Worm (Caenorhabditis elegans): Measurements from ENCODE around the gene T19H5.6.

DNA sequence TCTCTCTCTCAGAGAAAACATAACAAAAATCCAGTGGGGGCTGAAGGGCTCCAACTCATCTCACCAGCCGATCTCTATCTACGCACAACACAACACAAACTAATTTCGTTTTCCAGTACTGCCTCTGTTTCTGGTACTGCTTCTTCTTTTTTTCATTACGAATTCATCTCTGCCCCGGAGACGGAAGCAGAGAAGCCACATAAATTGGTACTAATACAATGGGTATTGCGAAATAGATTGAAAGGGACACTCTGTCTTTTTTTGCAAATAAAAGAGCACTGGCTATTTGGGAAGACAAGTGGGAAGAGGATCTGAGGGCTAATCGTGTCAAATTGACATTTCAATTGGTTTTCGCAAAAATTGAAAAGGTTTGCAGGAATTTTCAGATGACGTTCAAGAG, 27.3 kb upstream of the T19H5.6 start:
- TF ChIP-seq flt-1 (GFP tag; IDR thresholded peaks at IDR 0.05) (no peak), ztf-23 (GFP tag; IDR thresholded peaks at IDR 0.05) (no peak)
